Fruit fly (Drosophila melanogaster) Kc167 (cell line): ENCODE data around the gene CG34133.
"Not testable (repeated sequence)": the region's sequence is repeated elsewhere in the genome, so short reads cannot be mapped to it uniquely, and the experiment has no call there.

Source experiments
- Myc ChIP-seq: fragments of >200 bp; optimal IDR thresholded peaks from 2 replicates; lab custom pipeline; 2017; ENCODE audit warnings: missing external identifiers
- Sin3A ChIP-seq: fragments of >200 bp; optimal IDR thresholded peaks from 2 replicates; lab custom pipeline; 2018; ENCODE audit warnings: missing external identifiers
- h ChIP-seq: fragments of >200 bp; optimal IDR thresholded peaks from 3 replicates; lab custom pipeline; 2018; ENCODE audit warnings: missing external identifiers
- insv ChIP-seq: fragments of >200 bp; optimal IDR thresholded peaks from 3 replicates; lab custom pipeline; 2018; ENCODE audit warnings: missing external identifiers
- psq ChIP-seq: fragments of >200 bp; optimal IDR thresholded peaks from 2 replicates; lab custom pipeline; 2017; ENCODE audit warnings: missing external identifiers
- ttk ChIP-seq: sonication (Bioruptor generic); optimal IDR thresholded peaks from 2 replicates; lab custom pipeline; 2017; ENCODE audit warnings: missing external identifiers

The CG34133 gene

DNA sequence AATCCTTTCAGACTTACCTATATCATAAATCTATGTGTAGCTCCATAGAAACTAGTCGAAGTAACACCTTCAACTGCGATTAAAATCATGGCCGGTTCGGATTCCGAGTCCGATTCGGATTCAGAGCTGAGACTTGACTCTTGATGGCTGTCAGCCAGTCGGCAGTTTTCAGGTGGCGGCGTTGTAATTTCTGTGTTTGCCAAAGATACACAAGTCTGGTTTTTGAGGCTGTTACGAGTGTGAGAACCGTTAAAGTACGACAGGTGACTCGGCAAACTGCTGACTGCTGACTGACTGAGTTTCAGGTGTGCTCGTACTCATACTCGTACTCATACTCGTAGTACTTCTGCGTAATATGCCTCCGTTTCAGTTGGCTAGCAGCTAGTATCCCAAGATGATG, 22.0 kb downstream of the CG34133 start:
- TF ChIP-seq insv (lab: Kevin White, UChicago): no peak
- no peak for TF ChIP-seq h (lab: Kevin White, UChicago)
- no peak for TF ChIP-seq Sin3A (lab: Kevin White, UChicago)
- TF ChIP-seq Myc (lab: Kevin White, UChicago): no peak
- TF ChIP-seq ttk (lab: Kevin White, UChicago): no peak
- TF ChIP-seq psq: no peak

DNA sequence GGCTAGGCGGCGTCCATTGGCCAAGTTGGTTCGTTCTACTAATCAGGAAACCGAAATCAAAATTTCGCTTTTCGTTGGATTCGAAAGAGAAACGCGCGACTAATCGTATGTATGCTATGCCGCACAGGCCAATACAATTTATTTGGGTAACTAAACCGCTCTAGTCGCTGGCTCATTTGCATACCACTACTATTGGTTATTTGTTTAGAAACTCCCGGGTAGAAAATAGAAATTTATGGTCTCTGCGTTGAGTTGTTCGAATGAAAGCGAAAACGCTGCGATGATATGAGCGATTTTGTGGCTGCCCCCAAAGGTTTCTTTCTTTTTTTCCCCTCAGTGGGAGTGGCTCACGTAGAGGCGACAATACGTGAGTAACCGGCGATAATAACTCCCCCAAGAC, 23.9 kb downstream of the CG34133 start:
- TF ChIP-seq psq: no peak
- TF ChIP-seq Myc (lab: Kevin White, UChicago): no peak
- no peak for TF ChIP-seq ttk (lab: Kevin White, UChicago)
- no peak for TF ChIP-seq h (lab: Kevin White, UChicago)
- no peak for TF ChIP-seq insv (lab: Kevin White, UChicago)
- TF ChIP-seq Sin3A (lab: Kevin White, UChicago): no peak

DNA sequence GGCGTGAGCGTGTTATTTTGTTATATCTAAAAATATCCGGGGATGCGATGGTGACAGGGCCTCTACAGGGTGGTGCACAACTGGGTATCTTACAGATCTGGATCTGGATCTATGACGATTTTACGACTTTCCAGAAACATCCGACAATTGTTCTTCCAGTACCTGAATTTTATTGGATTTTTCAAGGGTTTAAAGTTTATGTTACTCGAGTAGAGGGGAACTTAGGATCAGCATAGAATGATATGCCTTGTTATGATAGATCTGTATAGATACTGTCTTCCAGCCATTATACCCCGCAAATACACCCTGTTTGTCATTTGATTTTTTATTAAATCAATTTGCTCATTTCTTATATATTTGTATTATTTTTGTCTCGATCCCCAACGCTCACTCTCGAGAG, 25.2 kb downstream of the CG34133 start:
- TF ChIP-seq ttk (lab: Kevin White, UChicago) (no peak), Sin3A (lab: Kevin White, UChicago) (no peak), h (lab: Kevin White, UChicago) (no peak), psq (no peak), Myc (lab: Kevin White, UChicago) (no peak), insv (lab: Kevin White, UChicago) (no peak)

DNA sequence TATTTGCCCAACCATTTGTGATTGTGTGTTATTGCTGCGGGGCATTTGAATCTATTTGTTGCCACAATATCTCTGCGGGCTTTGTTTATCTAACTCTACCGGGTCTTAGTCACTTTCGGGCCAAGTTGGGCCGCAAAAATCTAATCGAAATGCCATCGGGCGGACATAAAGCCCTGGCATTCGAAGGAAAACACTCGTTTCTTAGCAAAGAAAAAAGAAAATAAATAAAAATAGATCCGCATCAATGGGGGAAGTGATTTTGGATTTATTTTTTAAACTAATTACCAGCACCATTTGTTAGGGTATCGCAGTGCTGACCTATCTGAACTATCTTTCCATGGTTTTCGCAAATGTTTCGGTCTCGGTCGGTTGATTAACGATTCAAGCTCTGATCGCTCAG, 29.4 kb downstream of the CG34133 start:
- TF ChIP-seq Sin3A (lab: Kevin White, UChicago) (no peak), h (lab: Kevin White, UChicago) (no peak), ttk (lab: Kevin White, UChicago) (no peak), insv (lab: Kevin White, UChicago) (no peak), Myc (lab: Kevin White, UChicago) (no peak), psq (no peak)

DNA sequence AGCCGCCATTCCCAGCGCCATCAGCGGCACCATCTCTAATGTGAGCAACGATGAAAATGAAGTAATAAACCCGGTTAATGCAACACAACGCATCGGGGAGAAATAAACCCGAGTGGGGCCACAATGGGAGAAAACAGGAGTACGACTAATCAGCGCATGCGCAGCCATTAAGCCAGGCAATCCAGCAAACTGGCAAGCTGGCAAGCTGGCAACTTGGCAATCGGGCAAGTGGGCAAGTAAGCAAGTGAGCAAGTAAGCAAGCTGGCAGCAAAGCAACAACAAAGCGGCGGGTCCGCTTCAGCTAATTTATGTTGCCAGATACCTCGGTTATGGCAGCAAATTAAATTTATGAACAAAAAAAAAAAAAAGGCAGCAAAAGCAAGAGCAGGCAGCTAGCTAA, 30.5 kb downstream of the CG34133 start:
- TF ChIP-seq psq: no peak
- no peak for TF ChIP-seq Sin3A (lab: Kevin White, UChicago)
- TF ChIP-seq ttk (lab: Kevin White, UChicago): no peak
- no peak for TF ChIP-seq Myc (lab: Kevin White, UChicago)
- no peak for TF ChIP-seq h (lab: Kevin White, UChicago)
- TF ChIP-seq insv (lab: Kevin White, UChicago): no peak

DNA sequence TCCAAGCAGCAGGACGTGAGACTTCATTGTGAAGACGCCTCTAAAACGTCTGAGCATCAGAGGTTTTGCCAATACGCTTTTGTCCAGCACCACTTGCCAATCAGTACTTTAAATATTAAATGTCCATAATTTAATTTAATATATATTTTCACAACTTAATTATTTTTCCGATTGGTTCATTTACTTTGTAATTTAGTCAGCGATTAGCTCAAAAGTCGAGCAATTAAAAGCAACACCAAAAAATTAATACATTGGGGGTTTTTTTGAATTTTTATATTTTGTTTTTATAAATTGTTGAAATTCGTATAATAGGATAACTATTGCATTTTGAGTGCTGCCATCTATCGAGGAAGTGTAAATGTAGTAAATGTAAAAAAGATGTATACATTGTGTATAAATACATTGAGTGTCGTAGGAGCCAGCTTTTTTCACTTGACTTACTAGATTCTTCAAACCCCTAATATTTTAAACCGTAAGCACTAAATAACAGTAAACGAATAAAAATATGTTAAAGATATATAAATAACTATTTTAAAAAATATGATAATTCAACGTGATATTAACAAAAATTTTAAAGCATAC, 34.7 kb downstream of the CG34133 start, which contains the start of gene CG15517:
Gene CG15517, minus strand, starts transcription at position 51 of the 582 bp plus-strand sequence.
- TF ChIP-seq ttk (lab: Kevin White, UChicago): no peak
- TF ChIP-seq Myc (lab: Kevin White, UChicago): no peak
- no peak for TF ChIP-seq psq
- no peak for TF ChIP-seq insv (lab: Kevin White, UChicago)
- no peak for TF ChIP-seq h (lab: Kevin White, UChicago)
- no peak for TF ChIP-seq Sin3A (lab: Kevin White, UChicago)

DNA sequence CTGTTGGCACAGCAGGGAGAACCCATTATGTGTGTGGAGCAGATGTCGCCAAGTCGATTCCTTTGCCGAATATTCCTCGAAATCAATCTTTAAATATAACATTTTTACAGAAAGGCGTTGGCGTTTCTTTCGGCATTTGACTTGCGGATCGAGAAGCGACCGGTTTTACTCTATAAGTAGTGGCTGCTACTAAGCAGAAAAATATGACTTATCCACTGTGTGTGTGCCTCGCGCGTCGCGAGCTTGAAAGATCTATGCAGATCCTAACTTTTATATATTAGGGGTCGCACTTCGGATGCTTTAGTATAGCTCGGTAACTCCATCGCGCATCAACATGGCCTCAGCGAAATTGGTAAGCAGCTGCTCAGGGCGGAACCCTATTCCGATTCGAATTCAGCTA, 36.0 kb downstream of the CG34133 start, which contains the start of gene CG15515:
Gene CG15515, plus strand, starts transcription at position 301 of the 400 bp plus-strand sequence.
- TF ChIP-seq ttk (lab: Kevin White, UChicago) (no peak), Myc (lab: Kevin White, UChicago) (no peak), h (lab: Kevin White, UChicago) (no peak), psq (no peak), Sin3A (lab: Kevin White, UChicago) (no peak), insv (lab: Kevin White, UChicago) (no peak)

DNA sequence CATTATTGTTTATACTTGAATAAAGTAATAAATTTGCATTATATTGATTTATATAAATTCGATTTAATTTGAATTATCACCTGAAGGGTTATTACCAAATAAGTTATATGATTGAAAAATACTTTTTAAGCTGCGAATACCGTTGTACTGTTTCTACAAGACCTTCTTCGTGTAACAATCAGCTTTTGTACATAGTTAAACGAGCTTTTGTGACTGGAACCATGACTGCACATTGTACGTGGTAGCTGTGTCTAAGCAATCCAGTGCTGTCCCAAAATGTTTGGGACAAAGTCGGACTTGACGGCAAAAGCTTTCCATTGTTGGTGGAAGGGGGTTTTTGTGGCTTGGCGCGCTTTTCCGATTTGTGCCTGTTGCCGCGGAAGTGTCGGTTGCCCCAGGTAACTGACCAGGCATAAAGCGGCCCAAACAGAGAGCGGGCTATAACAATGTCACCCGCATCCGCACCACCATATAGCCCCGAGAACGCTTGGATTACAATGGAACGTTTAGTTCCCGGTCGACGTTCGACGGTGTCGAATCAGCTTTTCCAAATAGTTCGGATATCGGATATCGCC, 38.5 kb downstream of the CG34133 start, which contains the start of gene CG31036:
Gene CG31036, plus strand, starts transcription at position 507 of the 575 bp plus-strand sequence.
- TF ChIP-seq Sin3A (lab: Kevin White, UChicago) (no peak), psq (no peak), h (lab: Kevin White, UChicago) (no peak), Myc (lab: Kevin White, UChicago) (no peak), ttk (lab: Kevin White, UChicago) (no peak), insv (lab: Kevin White, UChicago) (no peak)

DNA sequence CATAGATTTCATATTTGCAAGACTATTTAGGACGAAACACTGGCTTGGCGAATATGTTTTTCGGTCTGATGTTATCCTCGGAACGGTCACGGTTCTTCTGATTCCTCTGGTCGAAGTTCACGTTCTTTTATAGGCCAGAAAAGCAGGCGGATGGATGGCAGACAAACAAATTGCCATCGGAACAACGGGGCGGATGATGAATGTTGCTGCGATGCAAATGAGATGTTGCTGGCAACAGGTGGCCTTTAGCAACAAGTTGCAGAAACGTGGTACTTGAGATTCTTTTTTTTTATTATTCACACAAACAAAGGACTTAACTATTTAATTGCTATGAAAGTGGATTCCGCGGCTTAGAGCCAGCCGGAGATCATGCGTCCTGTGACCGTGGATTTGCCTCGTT, 45.1 kb downstream of the CG34133 start, which contains the start of gene Capa:
Gene Capa, minus strand, starts transcription at position 101 of the 400 bp plus-strand sequence.
- no peak for TF ChIP-seq insv (lab: Kevin White, UChicago)
- no peak for TF ChIP-seq ttk (lab: Kevin White, UChicago)
- no peak for TF ChIP-seq h (lab: Kevin White, UChicago)
- TF ChIP-seq psq: no peak
- no peak for TF ChIP-seq Myc (lab: Kevin White, UChicago)
- TF ChIP-seq Sin3A (lab: Kevin White, UChicago): no peak

DNA sequence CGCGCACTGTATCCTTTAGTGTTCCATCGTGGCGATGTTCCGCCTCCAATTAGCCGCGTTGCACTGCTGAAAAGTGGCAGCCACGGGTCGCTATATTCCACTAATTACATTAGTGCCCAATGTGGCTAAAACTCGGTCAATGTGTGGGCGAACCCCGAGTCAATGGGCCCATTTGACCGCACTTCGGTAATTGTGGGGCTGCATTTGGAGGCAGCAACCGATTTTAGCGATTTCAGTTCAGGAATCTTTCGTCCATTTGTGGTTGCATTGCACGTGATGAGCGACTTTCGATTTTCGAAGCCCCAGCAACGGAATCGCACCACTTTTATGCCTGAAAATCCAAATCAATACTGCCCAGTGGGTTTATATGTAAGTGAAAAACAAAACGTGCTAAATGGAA, 51.0 kb downstream of the CG34133 start, which contains the start of gene trp:
Gene trp, minus strand, starts transcription at position 101 of the 400 bp plus-strand sequence.
- TF ChIP-seq Myc (lab: Kevin White, UChicago) (no peak), psq (no peak), insv (lab: Kevin White, UChicago) (no peak), Sin3A (lab: Kevin White, UChicago) (no peak)

DNA sequence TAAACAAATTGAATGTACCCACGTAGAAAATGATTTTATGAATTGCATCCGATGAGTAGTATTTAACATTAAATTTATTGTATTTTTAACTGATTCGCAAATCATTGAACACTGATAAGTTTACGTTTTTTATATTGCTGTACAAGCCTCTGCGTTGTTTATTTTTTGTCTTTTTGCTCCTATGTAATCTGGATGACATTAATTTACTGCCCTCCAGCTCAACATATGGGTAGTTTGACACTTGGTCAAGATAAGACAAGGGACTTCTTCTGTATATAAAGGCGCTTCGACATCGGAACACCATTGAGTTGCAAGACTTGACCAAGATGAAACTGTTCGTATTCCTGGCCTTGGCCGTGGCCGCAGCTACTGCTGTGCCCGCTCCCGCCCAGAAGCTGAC, 52.8 kb downstream of the CG34133 start, which contains the start of gene Jon99Ciii:
Gene Jon99Ciii, plus strand, starts transcription at position 301 of the 400 bp plus-strand sequence.
- TF ChIP-seq insv (lab: Kevin White, UChicago); Sin3A (lab: Kevin White, UChicago); psq: not testable (repeated sequence)

DNA sequence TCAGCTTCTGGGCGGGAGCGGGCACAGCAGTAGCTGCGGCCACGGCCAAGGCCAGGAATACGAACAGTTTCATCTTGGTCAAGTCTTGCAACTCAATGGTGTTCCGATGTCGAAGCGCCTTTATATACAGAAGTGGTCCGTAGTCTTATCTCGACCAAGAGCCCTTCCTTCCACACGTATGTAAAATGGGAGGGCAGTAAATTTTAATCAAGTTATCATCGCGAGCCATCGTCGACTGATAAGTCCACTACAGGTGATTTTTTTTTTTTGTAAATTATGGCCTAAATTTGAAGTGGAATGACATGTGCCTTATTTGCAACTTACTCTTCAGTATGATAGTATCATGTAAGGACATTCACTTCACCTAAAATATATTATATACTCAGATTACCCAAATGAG, 55.4 kb downstream of the CG34133 start, which contains the start of gene Jon99Cii:
Gene Jon99Cii, minus strand, starts transcription at position 101 of the 400 bp plus-strand sequence.
- not testable (repeated sequence) for TF ChIP-seq Myc, Sin3A, ttk (lab: Kevin White, UChicago)
